Fruit fly (Drosophila melanogaster) whole organism, embryonic: ENCODE data around the gene f-cup.

Experiments used
- CG18476 ChIP-seq: fragments of 200-800 bp; sonication (Bioruptor generic); optimal IDR thresholded peaks from 2 replicates; lab custom pipeline; 2016; ENCODE audit warnings: missing biosample characterization, mild to moderate bottlenecking, missing genetic modification characterization
- CG4360 ChIP-seq: fragments of 200-800 bp; sonication (Bioruptor generic); IDR thresholded peaks from 2 replicates; pipeline ENCODE4 v1.3.6; 2022; ENCODE audit warnings: missing biosample characterization, missing genetic modification characterization
- Med ChIP-seq: fragments of 200-800 bp; sonication (Bioruptor generic); peaks from one replicate; lab custom pipeline; 2016; ENCODE audit warnings: missing biosample characterization, missing genetic modification characterization, mild to moderate bottlenecking, inconsistent platforms, moderate library complexity
- YL-1 ChIP-seq: fragments of 200-800 bp; sonication (Bioruptor generic); optimal IDR thresholded peaks from 3 replicates; lab custom pipeline; 2017; ENCODE audit warnings: missing biosample characterization, mild to moderate bottlenecking, missing genetic modification characterization
- ap ChIP-seq: fragments of 200-800 bp; sonication (Bioruptor generic); IDR thresholded peaks from 2 replicates; pipeline ENCODE4 v1.3.6; 2022; ENCODE audit warnings: missing biosample characterization, missing genetic modification characterization
- fd64A ChIP-seq: fragments of 200-800 bp; sonication (Bioruptor generic); optimal IDR thresholded peaks from 3 replicates; lab custom pipeline; 2018; ENCODE audit warnings: missing biosample characterization, mild to moderate bottlenecking, missing genetic modification characterization
- nom ChIP-seq: fragments of 200-800 bp; sonication (Bioruptor generic); optimal IDR thresholded peaks from 2 replicates; lab custom pipeline; 2017; ENCODE audit warnings: missing biosample characterization, missing genetic modification characterization, mild to moderate bottlenecking, moderate library complexity, missing genetic modification reagents
- ro ChIP-seq: fragments of 200-800 bp; sonication (Bioruptor generic); IDR thresholded peaks from 2 replicates; pipeline ENCODE4 v1.3.6; 2022; ENCODE audit warnings: missing biosample characterization, missing genetic modification characterization
- trem ChIP-seq: fragments of 200-800 bp; optimal IDR thresholded peaks from 3 replicates; lab custom pipeline; 2019; ENCODE audit warnings: missing biosample characterization, mild to moderate bottlenecking, missing genetic modification characterization, moderate library complexity

dm6 chr3R:13645874-13646370, 54.7 kb downstream of the f-cup start, which contains the start of gene sqd:
- TF ChIP-seq CG4360 (GFP tag; lab: Robert Waterston, UW), result 0 out of 2 replicates have a peak, but pooled peaks have one; percentile 15
- no peak for TF ChIP-seq ap (GFP tag; lab: Robert Waterston, UW)
- peak; percentile 6 for TF ChIP-seq CG18476 (GFP tag; lab: Kevin White, UChicago)
- TF ChIP-seq fd64A (GFP tag; lab: Kevin White, UChicago), result peak; percentile 11
- TF ChIP-seq ro, result no peak
- TF ChIP-seq trem, result peak; percentile 63
- peak; percentile 95 for TF ChIP-seq Med
- TF ChIP-seq nom (GFP tag; lab: Kevin White, UChicago), result peak; percentile 30
- TF ChIP-seq YL-1 (GFP tag; lab: Kevin White, UChicago), result peak; percentile 74
